Worm (Caenorhabditis elegans) whole organism, L1 larva: Measurements from ENCODE around the gene scc-2.

Experiments used
- C04F5.9 ChIP-seq: sonication (generic microtip); optimal IDR thresholded peaks from 2 replicates; lab custom pipeline; 2016; ENCODE audit warnings: missing genetic modification characterization, missing compliant biosample characterization
- C16A3.4 ChIP-seq: fragments of 150-350 bp; optimal IDR thresholded peaks from 2 replicates; lab custom pipeline; 2014; ENCODE audit warnings: missing biosample characterization, missing genetic modification characterization
- C34B4.2 ChIP-seq: sonication (generic microtip); optimal IDR thresholded peaks from 2 replicates; lab custom pipeline; 2017; ENCODE audit warnings: mild to moderate bottlenecking, missing genetic modification characterization, missing compliant biosample characterization
- Y116A8C.19 ChIP-seq: sonication (generic microtip); optimal IDR thresholded peaks from 2 replicates; lab custom pipeline; 2016; ENCODE audit warnings: missing compliant biosample characterization, missing genetic modification characterization, borderline replicate concordance
- aly-2 ChIP-seq: fragments of 150-350 bp; optimal IDR thresholded peaks from 2 replicates; lab custom pipeline; 2014; ENCODE audit warnings: missing biosample characterization, missing genetic modification characterization
- ama-1 ChIP-seq: fragments of 150-350 bp; optimal IDR thresholded peaks from 2 replicates; lab custom pipeline; 2014
- blmp-1 ChIP-seq: fragments of 150-350 bp; optimal IDR thresholded peaks from 2 replicates; lab custom pipeline; 2014; ENCODE audit warnings: missing biosample characterization, missing genetic modification characterization
- ceh-63 ChIP-seq: fragments of 200-800 bp; sonication (Bioruptor generic); optimal IDR thresholded peaks from 2 replicates; lab custom pipeline; 2018; ENCODE audit warnings: mild to moderate bottlenecking, missing genetic modification characterization, missing compliant biosample characterization
- ceh-82 ChIP-seq, 3 experiments: fragments of 150-350 bp in 1 of 3; sonication (generic microtip) in 2 of 3; optimal IDR thresholded peaks; 2 replicates each; lab custom pipeline; 2014 to 2017; ENCODE audit warnings: missing biosample characterization in 3 of 3, missing genetic modification characterization in 3 of 3
- dpl-1 ChIP-seq, 3 experiments: fragments of 150-350 bp in 2 of 3; sonication (generic microtip) in 1 of 3; optimal IDR thresholded peaks; 2 replicates each; lab custom pipeline; 2014 to 2017; ENCODE audit warnings: missing biosample characterization in 3 of 3, missing genetic modification characterization in 3 of 3, missing genetic modification reagents in 3 of 3
- efl-1 ChIP-seq, 4 experiments: fragments of 150-350 bp; optimal IDR thresholded peaks in 3 of 4; peaks in 1 of 4; 1 replicate in 1 of 4; 2 replicates in 3 of 4; lab custom pipeline; 2014; ENCODE audit warnings: missing biosample characterization in 2 of 4, missing genetic modification characterization in 2 of 4, missing genetic modification reagents in 2 of 4
- egl-13 ChIP-seq: sonication (generic microtip); optimal IDR thresholded peaks from 2 replicates; lab custom pipeline; 2016; ENCODE audit warnings: missing genotype, missing genetic modification reagents, missing genetic modification characterization, missing compliant biosample characterization
- egl-27 ChIP-seq, 2 experiments: fragments of 150-350 bp in 1 of 2; sonication (generic microtip); optimal IDR thresholded peaks; 3 replicates each; lab custom pipeline; 2017 to 2018; ENCODE audit warnings: missing biosample characterization in 2 of 2, missing genetic modification characterization in 2 of 2, missing genetic modification reagents in 2 of 2
- elt-2 ChIP-seq: sonication (generic microtip); optimal IDR thresholded peaks from 2 replicates; lab custom pipeline; 2016; ENCODE audit warnings: missing genetic modification characterization, mild to moderate bottlenecking, inconsistent platforms, missing compliant biosample characterization, missing genetic modification reagents
- elt-3 ChIP-seq, 6 experiments: fragments of 150-350 bp in 1 of 6; sonication (generic microtip); optimal IDR thresholded peaks; 2 replicates each; lab custom pipeline; 2017 to 2018; ENCODE audit warnings: missing biosample characterization in 6 of 6, missing genetic modification characterization in 6 of 6, inconsistent platforms in 1 of 6
- ets-5 ChIP-seq: fragments of 200-800 bp; sonication (Bioruptor generic); IDR thresholded peaks from 2 replicates; pipeline ENCODE4 v1.3.6; 2022; ENCODE audit warnings: missing genetic modification characterization, missing compliant biosample characterization
- fkh-8 ChIP-seq: sonication (generic microtip); optimal IDR thresholded peaks from 2 replicates; lab custom pipeline; 2016; ENCODE audit warnings: mild to moderate bottlenecking, missing genetic modification characterization, missing compliant biosample characterization
- hlh-17 ChIP-seq: fragments of 200-800 bp; sonication (Bioruptor generic); optimal IDR thresholded peaks from 2 replicates; lab custom pipeline; 2018; ENCODE audit warnings: missing genetic modification characterization, mild to moderate bottlenecking, missing compliant biosample characterization, moderate library complexity, borderline replicate concordance
- irx-1 ChIP-seq: sonication (generic microtip); optimal IDR thresholded peaks from 2 replicates; lab custom pipeline; 2016; ENCODE audit warnings: missing genetic modification characterization, missing compliant biosample characterization
- isw-1 ChIP-seq: fragments of 200-800 bp; sonication (Bioruptor generic); IDR thresholded peaks from 2 replicates; pipeline ENCODE4 v1.3.6; 2022; ENCODE audit warnings: missing genetic modification characterization, missing compliant biosample characterization
- lin-13 ChIP-seq: fragments of 150-350 bp; optimal IDR thresholded peaks from 2 replicates; lab custom pipeline; 2014; ENCODE audit warnings: missing biosample characterization, missing genetic modification reagents, missing genetic modification characterization
- lin-15B ChIP-seq: fragments of 150-350 bp; sonication (generic microtip); optimal IDR thresholded peaks from 3 replicates; lab custom pipeline; 2014; ENCODE audit warnings: missing biosample characterization, missing genetic modification characterization
- lin-35 ChIP-seq, 2 experiments: fragments of 150-350 bp; optimal IDR thresholded peaks; 2 replicates each; lab custom pipeline; 2014; ENCODE audit warnings: missing biosample characterization in 2 of 2, missing genetic modification characterization in 2 of 2, missing genetic modification reagents in 2 of 2
- lir-3 ChIP-seq: sonication (generic microtip); optimal IDR thresholded peaks from 2 replicates; lab custom pipeline; 2016; ENCODE audit warnings: mild to moderate bottlenecking, missing genetic modification characterization, moderate library complexity, missing compliant biosample characterization; ENCODE audit not compliant: poor library complexity
- lsy-2 ChIP-seq, 2 experiments: fragments of 150-350 bp; optimal IDR thresholded peaks; 2 replicates each; lab custom pipeline; 2014; ENCODE audit warnings: missing biosample characterization in 2 of 2, missing genetic modification characterization in 2 of 2
- mdl-1 ChIP-seq, 2 experiments: fragments of 150-350 bp; optimal IDR thresholded peaks; 2 replicates each; lab custom pipeline; 2014 to 2017; ENCODE audit warnings: missing biosample characterization in 2 of 2, missing genetic modification characterization in 2 of 2, inconsistent platforms in 1 of 2
- nhr-12 ChIP-seq: sonication (generic microtip); optimal IDR thresholded peaks from 2 replicates; lab custom pipeline; 2017; ENCODE audit warnings: missing biosample characterization, missing genetic modification characterization
- nhr-20 ChIP-seq: sonication (generic microtip); optimal IDR thresholded peaks from 2 replicates; lab custom pipeline; 2016; ENCODE audit warnings: mild to moderate bottlenecking, missing genetic modification characterization, missing compliant biosample characterization
- nhr-237 ChIP-seq: fragments of 150-350 bp; optimal IDR thresholded peaks from 2 replicates; lab custom pipeline; 2014; ENCODE audit warnings: missing biosample characterization, missing genetic modification characterization
- nhr-47 ChIP-seq: sonication (generic microtip); optimal IDR thresholded peaks from 2 replicates; lab custom pipeline; 2016; ENCODE audit warnings: mild to moderate bottlenecking, missing genetic modification characterization, moderate library complexity, missing compliant biosample characterization
- nhr-77 ChIP-seq: fragments of 150-350 bp; optimal IDR thresholded peaks from 2 replicates; lab custom pipeline; 2014; ENCODE audit warnings: missing biosample characterization, missing genetic modification characterization
- nhr-85 ChIP-seq: sonication (generic microtip); peaks from one replicate; lab custom pipeline; 2016; ENCODE audit warnings: missing genetic modification characterization, inconsistent platforms, missing compliant biosample characterization
- nhr-90 ChIP-seq: sonication (generic microtip); optimal IDR thresholded peaks from 2 replicates; lab custom pipeline; 2016; ENCODE audit warnings: mild to moderate bottlenecking, missing genetic modification characterization, missing compliant biosample characterization; ENCODE audit not compliant: poor library complexity
- pax-3 ChIP-seq: fragments of 200-800 bp; sonication (Bioruptor generic); optimal IDR thresholded peaks from 2 replicates; lab custom pipeline; 2018; ENCODE audit warnings: mild to moderate bottlenecking, missing genetic modification characterization, moderate library complexity, missing compliant biosample characterization
- pqm-1 ChIP-seq: sonication (generic microtip); optimal IDR thresholded peaks from 3 replicates; lab custom pipeline; 2017; ENCODE audit warnings: missing biosample characterization, missing genetic modification characterization
- rnt-1 ChIP-seq: sonication (generic microtip); optimal IDR thresholded peaks from 2 replicates; lab custom pipeline; 2016; ENCODE audit warnings: mild to moderate bottlenecking, missing genetic modification characterization, moderate library complexity, missing compliant biosample characterization
- snpc-4 ChIP-seq: fragments of 150-350 bp; optimal IDR thresholded peaks from 2 replicates; lab custom pipeline; 2014; ENCODE audit warnings: missing biosample characterization, missing genetic modification characterization
- sptf-1 ChIP-seq: fragments of 150-350 bp; optimal IDR thresholded peaks from 2 replicates; lab custom pipeline; 2014; ENCODE audit warnings: missing biosample characterization, missing genetic modification characterization
- swsn-7 ChIP-seq: sonication (generic microtip); optimal IDR thresholded peaks from 2 replicates; lab custom pipeline; 2016; ENCODE audit warnings: missing genetic modification characterization, missing compliant biosample characterization
- tbx-2 ChIP-seq: sonication (generic microtip); optimal IDR thresholded peaks from 2 replicates; lab custom pipeline; 2016; ENCODE audit warnings: missing genetic modification characterization, missing compliant biosample characterization
- unc-30 ChIP-seq: sonication (generic microtip); optimal IDR thresholded peaks from 2 replicates; lab custom pipeline; 2017; ENCODE audit warnings: missing biosample characterization, missing genetic modification characterization
- unc-86 ChIP-seq: sonication (generic microtip); optimal IDR thresholded peaks from 2 replicates; lab custom pipeline; 2016; ENCODE audit warnings: missing genetic modification characterization, missing compliant biosample characterization
- vab-15 ChIP-seq: sonication (generic microtip); optimal IDR thresholded peaks from 2 replicates; lab custom pipeline; 2017; ENCODE audit warnings: missing genotype, mild to moderate bottlenecking, missing genetic modification characterization, missing compliant biosample characterization
- xbp-1 ChIP-seq: sonication (generic microtip); optimal IDR thresholded peaks from 2 replicates; lab custom pipeline; 2016; ENCODE audit warnings: missing genetic modification characterization, missing compliant biosample characterization
- zip-4 ChIP-seq: fragments of 200-800 bp; sonication (Bioruptor generic); optimal IDR thresholded peaks from 2 replicates; lab custom pipeline; 2018; ENCODE audit warnings: mild to moderate bottlenecking, missing genetic modification characterization, moderate library complexity, missing compliant biosample characterization
- ztf-11 ChIP-seq, 2 experiments: sonication (generic microtip); optimal IDR thresholded peaks; 2 replicates each; lab custom pipeline; 2016 to 2017; ENCODE audit warnings: missing genetic modification characterization in 2 of 2, missing biosample characterization in 1 of 2, missing compliant biosample characterization in 1 of 2

The scc-2 gene

ce11 chrII:255124-255523 lies 8.3 kb downstream of the scc-2 start (continued):
- TF ChIP-seq ceh-82 (tag; optimal IDR thresholded peaks at IDR 0.05; lab: Kevin White, UChicago): peak; percentile 95 to 98 (median 96)
- TF ChIP-seq tbx-2 (tag; lab: Kevin White, UChicago): peak; percentile 97
- no peak for TF ChIP-seq hlh-17 (GFP tag; lab: Kevin White, UChicago)
- TF ChIP-seq efl-1 (optimal IDR thresholded peaks at IDR 0.05; lab: Kevin White, UChicago): peak; percentile 95 to 97
- peak; percentile 88 to 99 for TF ChIP-seq efl-1 (GFP tag; optimal IDR thresholded peaks at IDR 0.05 in 1 of 2; lab: Kevin White, UChicago)
- TF ChIP-seq nhr-90 (tag; lab: Kevin White, UChicago): peak; percentile 98
- TF ChIP-seq Y116A8C.19: no peak
- TF ChIP-seq nhr-20 (tag; lab: Kevin White, UChicago): peak; percentile 97
- peak; percentile 94 for TF ChIP-seq irx-1 (tag; lab: Kevin White, UChicago)
- TF ChIP-seq nhr-85: peak; percentile 97
- peak in 5 of 6 experiments; percentile 39 to 94 (median 62) for TF ChIP-seq elt-3 (tag; optimal IDR thresholded peaks at IDR 0.05; lab: Kevin White, UChicago)
- TF ChIP-seq zip-4 (GFP tag; lab: Kevin White, UChicago): peak; percentile 87
- TF ChIP-seq xbp-1 (tag; lab: Kevin White, UChicago): peak; percentile 96
- peak; percentile 97 for TF ChIP-seq swsn-7 (tag; lab: Kevin White, UChicago)
- TF ChIP-seq pax-3: peak; percentile 91
- no peak for TF ChIP-seq ama-1
- TF ChIP-seq fkh-8 (tag; lab: Kevin White, UChicago): peak; percentile 95
- TF ChIP-seq unc-30 (tag; lab: Kevin White, UChicago): no peak
- TF ChIP-seq lir-3 (tag; lab: Kevin White, UChicago): peak; percentile 91
- peak; percentile 96 for TF ChIP-seq isw-1 (GFP tag; lab: Robert Waterston, UW)
- TF ChIP-seq rnt-1 (tag; lab: Kevin White, UChicago): peak; percentile 98
- TF ChIP-seq C04F5.9: peak; percentile 88
- peak; percentile 86 for TF ChIP-seq nhr-237 (tag; lab: Kevin White, UChicago)
- TF ChIP-seq nhr-12 (tag; lab: Kevin White, UChicago): no peak
- TF ChIP-seq C16A3.4 (tag; lab: Kevin White, UChicago): peak; percentile 99
- peak in 1 of 2 experiments; percentile 86 for TF ChIP-seq mdl-1 (tag; optimal IDR thresholded peaks at IDR 0.05; lab: Kevin White, UChicago)
- peak; percentile 99 for TF ChIP-seq lin-15B (tag; lab: Kevin White, UChicago)
- TF ChIP-seq blmp-1 (tag; lab: Kevin White, UChicago): peak; percentile 75
- peak; percentile 48 to 93 for TF ChIP-seq ztf-11 (tag; optimal IDR thresholded peaks at IDR 0.05; lab: Kevin White, UChicago)
- peak; percentile 60 to 69 for TF ChIP-seq egl-27 (tag; optimal IDR thresholded peaks at IDR 0.05; lab: Kevin White, UChicago)
- peak; percentile 98 for TF ChIP-seq lin-13 (GFP tag; lab: Kevin White, UChicago)
- TF ChIP-seq pqm-1: peak; percentile 94
- peak; percentile 90 to 94 for TF ChIP-seq lin-35 (GFP tag; optimal IDR thresholded peaks at IDR 0.05; lab: Kevin White, UChicago)
- TF ChIP-seq nhr-77 (tag; lab: Kevin White, UChicago): peak; percentile 93
- peak; percentile 86 for TF ChIP-seq egl-13 (tag; lab: Kevin White, UChicago)
- peak; percentile 92 for TF ChIP-seq snpc-4 (tag; lab: Kevin White, UChicago)
- TF ChIP-seq C34B4.2 (tag; lab: Kevin White, UChicago): peak; percentile 64
- peak; percentile 93 for TF ChIP-seq vab-15
- TF ChIP-seq dpl-1 (GFP tag; optimal IDR thresholded peaks at IDR 0.05; lab: Kevin White, UChicago): peak; percentile 88 to 91 (median 91)
- TF ChIP-seq lsy-2 (tag; optimal IDR thresholded peaks at IDR 0.05; lab: Kevin White, UChicago): peak; percentile 95 to 96
- TF ChIP-seq ceh-63 (GFP tag; lab: Kevin White, UChicago): peak; percentile 11

ce11 chrII:247736-248135 lies 15.7 kb downstream of the scc-2 start:
- TF ChIP-seq unc-86 (no peak), nhr-47 (tag; lab: Kevin White, UChicago) (no peak), pax-3 (no peak), vab-15 (no peak), ets-5 (no peak), aly-2 (no peak), sptf-1 (no peak), ceh-82 (tag; optimal IDR thresholded peaks at IDR 0.05; lab: Kevin White, UChicago) (no peak), egl-27 (tag; optimal IDR thresholded peaks at IDR 0.05; lab: Kevin White, UChicago) (no peak), elt-2 (tag; lab: Kevin White, UChicago) (no peak)
